Worm (Caenorhabditis elegans): ENCODE measurements around the gene xpo-3.
A peak's percentile ranks its signal among the peaks of the same experiment; 100 is the strongest.

Gene xpo-3

ce11 chrIV:7946899-7947499 lies 23.2 kb upstream of the xpo-3 start, which contains the start of gene F20D12.12:
Gene F20D12.12 (plus strand): TSS chrIV:7947440.
- 0 out of 2 replicates have a peak, but pooled peaks have one; percentile 45 for TF ChIP-seq klf-2 (GFP tag; conservative IDR thresholded peaks at IDR 0.05)
- TF ChIP-seq tab-1 (GFP tag; IDR thresholded peaks at IDR 0.05) = peak; percentile 37; the same call in 1 of the 2 replicates
- TF ChIP-seq T22C8.4 (GFP tag; IDR thresholded peaks at IDR 0.05) = peak; percentile 47; the same call in 1 of the 2 replicates
- peak; percentile 84 for TF ChIP-seq flt-1 (GFP tag; IDR thresholded peaks at IDR 0.05)
- peak; percentile 87 for TF ChIP-seq ztf-23 (GFP tag; IDR thresholded peaks at IDR 0.05)
- peak; percentile 66 for TF ChIP-seq cog-1 (tag; optimal IDR thresholded peaks at IDR 0.05)

ce11 chrIV:7946457-7946856 lies 22.6 kb upstream of the xpo-3 start, which contains the start of gene czw-1:
Gene czw-1 (minus strand): TSS chrIV:7946825.
- no peak for TF ChIP-seq klf-2 (GFP tag; conservative IDR thresholded peaks at IDR 0.05)
- no peak for TF ChIP-seq cog-1 (tag; optimal IDR thresholded peaks at IDR 0.05)
- no peak for TF ChIP-seq ztf-29 (GFP tag; IDR thresholded peaks at IDR 0.05)
- no peak for TF ChIP-seq T22C8.4 (GFP tag; IDR thresholded peaks at IDR 0.05)
- no peak for TF ChIP-seq ztf-23 (GFP tag; IDR thresholded peaks at IDR 0.05)
- TF ChIP-seq ref-1 (GFP tag; conservative IDR thresholded peaks at IDR 0.05) = no peak
- no peak for TF ChIP-seq tab-1 (GFP tag; IDR thresholded peaks at IDR 0.05)
- TF ChIP-seq med-1 (GFP tag; optimal IDR thresholded peaks at IDR 0.05; ENCODE audit: insufficient read depth) = no peak
- no peak for TF ChIP-seq flt-1 (GFP tag; IDR thresholded peaks at IDR 0.05)

DNA sequence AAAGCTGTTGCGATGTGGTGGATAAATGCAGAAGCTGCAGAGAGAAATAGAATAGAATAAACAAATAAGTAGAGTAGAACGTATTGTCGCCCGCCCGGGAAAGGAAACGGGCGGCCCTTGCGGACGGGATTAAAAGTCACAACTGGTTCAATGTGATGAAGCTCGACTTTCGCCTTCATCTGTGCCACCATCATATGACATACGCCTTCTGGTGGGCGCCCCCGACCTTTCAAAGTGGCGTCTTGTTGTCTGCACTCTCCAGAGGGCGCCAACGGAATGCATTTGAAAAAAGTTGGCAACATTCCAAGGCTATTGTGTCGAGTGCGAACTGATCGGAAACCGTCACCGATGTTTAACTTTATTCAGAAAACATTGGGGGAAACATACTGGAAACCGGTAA lies 19.4 kb upstream of the xpo-3 start:
- TF ChIP-seq flt-1 (GFP tag; IDR thresholded peaks at IDR 0.05) (no peak), ref-1 (GFP tag; conservative IDR thresholded peaks at IDR 0.05) (no peak), ztf-23 (GFP tag; IDR thresholded peaks at IDR 0.05) (no peak), med-1 (GFP tag; optimal IDR thresholded peaks at IDR 0.05; ENCODE audit: insufficient read depth) (no peak), tab-1 (GFP tag; IDR thresholded peaks at IDR 0.05) (no peak), T22C8.4 (GFP tag; IDR thresholded peaks at IDR 0.05) (no peak)

ce11 chrIV:7940919-7941318 lies 17.1 kb upstream of the xpo-3 start, which contains the start of gene exc-9:
Gene exc-9 (minus strand): TSS chrIV:7941019.
- TF ChIP-seq ztf-23 (GFP tag; IDR thresholded peaks at IDR 0.05) = no peak
- no peak for TF ChIP-seq tab-1 (GFP tag; IDR thresholded peaks at IDR 0.05)
- no peak for TF ChIP-seq T22C8.4 (GFP tag; IDR thresholded peaks at IDR 0.05)
- no peak for TF ChIP-seq ref-1 (GFP tag; conservative IDR thresholded peaks at IDR 0.05)
- no peak for TF ChIP-seq med-1 (GFP tag; optimal IDR thresholded peaks at IDR 0.05; ENCODE audit: insufficient read depth)
- TF ChIP-seq flt-1 (GFP tag; IDR thresholded peaks at IDR 0.05) = no peak
- no peak for TF ChIP-seq cog-1 (tag; optimal IDR thresholded peaks at IDR 0.05)
- TF ChIP-seq ztf-29 (GFP tag; IDR thresholded peaks at IDR 0.05) = no peak
- no peak for TF ChIP-seq klf-2 (GFP tag; conservative IDR thresholded peaks at IDR 0.05)

DNA sequence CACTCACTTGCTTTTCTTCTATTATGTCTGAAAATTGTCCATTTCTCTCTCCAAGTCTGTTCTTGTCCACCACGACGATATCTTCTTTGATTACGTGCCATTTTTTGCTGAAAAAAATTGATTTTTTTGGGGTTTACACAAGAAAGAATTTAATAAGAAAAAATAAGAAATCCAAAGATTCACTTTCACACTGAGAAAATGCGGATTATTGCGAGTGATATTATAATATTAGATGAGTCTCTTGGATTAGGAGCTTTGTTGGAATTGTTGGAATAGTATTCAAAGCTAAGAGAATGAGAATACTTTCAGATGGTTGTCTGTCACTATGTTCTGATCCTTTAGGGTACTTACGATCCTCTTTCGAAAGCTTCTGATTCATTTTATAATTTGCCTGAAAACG lies 15.0 kb upstream of the xpo-3 start, which contains the start of gene F20D12.7:
F20D12.7 (minus strand) TSS at position 101 of the 400 bp plus-strand sequence.
- TF ChIP-seq ztf-29 (GFP tag; IDR thresholded peaks at IDR 0.05) = no peak
- no peak for TF ChIP-seq T22C8.4 (GFP tag; IDR thresholded peaks at IDR 0.05)

DNA sequence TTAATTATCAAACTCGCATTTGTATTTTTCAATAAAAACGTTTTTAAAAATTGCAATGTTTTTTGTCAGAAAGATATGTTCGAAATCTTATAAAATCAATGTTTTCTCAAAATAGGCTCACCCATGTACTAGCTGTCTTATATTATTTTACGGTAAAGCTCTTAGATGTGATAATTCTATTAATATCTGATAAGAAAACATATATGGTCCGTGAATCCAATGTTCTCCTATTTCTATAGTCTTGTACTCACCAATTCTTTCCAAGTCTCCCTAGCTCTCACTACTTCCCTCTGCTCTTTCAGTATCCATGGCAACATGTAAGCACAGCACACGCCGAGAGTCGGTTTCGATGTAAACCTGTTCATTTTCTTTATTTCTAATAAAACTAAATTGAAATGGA lies 9.9 kb upstream of the xpo-3 start, which contains the start of gene bbs-2:
bbs-2 (plus strand) TSS at position 301 of the 400 bp plus-strand sequence.
- TF ChIP-seq T22C8.4 (GFP tag; IDR thresholded peaks at IDR 0.05) (no peak), tab-1 (GFP tag; IDR thresholded peaks at IDR 0.05) (no peak), klf-2 (GFP tag; conservative IDR thresholded peaks at IDR 0.05) (no peak), flt-1 (GFP tag; IDR thresholded peaks at IDR 0.05) (no peak), ztf-23 (GFP tag; IDR thresholded peaks at IDR 0.05) (no peak), med-1 (GFP tag; optimal IDR thresholded peaks at IDR 0.05; ENCODE audit: insufficient read depth) (no peak), ref-1 (GFP tag; conservative IDR thresholded peaks at IDR 0.05) (no peak), ztf-29 (GFP tag; IDR thresholded peaks at IDR 0.05) (no peak), cog-1 (tag; optimal IDR thresholded peaks at IDR 0.05) (no peak)

DNA sequence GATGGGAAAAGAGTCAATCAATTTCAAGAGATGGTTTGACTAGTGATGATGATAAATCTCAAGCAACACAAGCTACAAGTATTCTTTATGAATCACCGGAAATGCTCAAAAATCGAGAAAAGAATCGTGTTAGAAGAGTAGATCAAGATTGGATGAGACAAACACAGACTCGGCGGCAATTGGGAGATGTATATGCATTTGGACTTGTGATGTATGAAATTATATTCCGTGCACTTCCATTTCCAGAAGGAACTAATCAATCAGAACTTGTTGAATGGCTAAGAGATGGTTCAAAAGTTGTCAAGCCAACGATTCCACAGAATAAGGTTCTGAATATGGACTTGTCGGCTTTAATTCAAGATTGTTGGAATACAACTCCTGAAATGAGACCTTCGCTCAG lies 8.0 kb upstream of the xpo-3 start:
- TF ChIP-seq ztf-29 (GFP tag; IDR thresholded peaks at IDR 0.05) (no peak), tab-1 (GFP tag; IDR thresholded peaks at IDR 0.05) (no peak), flt-1 (GFP tag; IDR thresholded peaks at IDR 0.05) (no peak), T22C8.4 (GFP tag; IDR thresholded peaks at IDR 0.05) (no peak), ref-1 (GFP tag; conservative IDR thresholded peaks at IDR 0.05) (no peak), cog-1 (tag; optimal IDR thresholded peaks at IDR 0.05) (no peak), klf-2 (GFP tag; conservative IDR thresholded peaks at IDR 0.05) (no peak), ztf-23 (GFP tag; IDR thresholded peaks at IDR 0.05) (no peak), med-1 (GFP tag; optimal IDR thresholded peaks at IDR 0.05; ENCODE audit: insufficient read depth) (no peak)

DNA sequence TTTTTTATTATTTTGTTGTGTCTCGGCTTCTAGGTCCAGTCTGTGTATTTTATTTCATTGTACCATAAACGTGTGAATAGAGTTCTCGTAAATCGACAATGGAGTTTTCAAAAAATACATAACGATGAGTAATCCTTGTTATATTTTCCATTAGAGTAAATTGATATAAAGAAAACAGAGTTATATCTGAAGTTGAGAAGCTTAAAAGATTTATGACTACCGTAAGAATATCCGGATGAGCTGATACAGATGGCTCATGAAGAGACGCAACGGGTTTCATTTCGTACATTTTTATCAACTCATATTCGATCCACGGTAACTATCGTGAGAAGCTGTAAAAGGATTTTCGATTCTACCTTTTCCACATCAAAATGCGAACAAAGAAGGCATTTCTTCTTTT lies 4.0 kb upstream of the xpo-3 start, which contains the start of gene gcy-8:
gcy-8 (plus strand) TSS at position 301 of the 400 bp plus-strand sequence.
- TF ChIP-seq cog-1 (tag; optimal IDR thresholded peaks at IDR 0.05) = no peak
- TF ChIP-seq T22C8.4 (GFP tag; IDR thresholded peaks at IDR 0.05) = no peak
- TF ChIP-seq tab-1 (GFP tag; IDR thresholded peaks at IDR 0.05) = no peak

DNA sequence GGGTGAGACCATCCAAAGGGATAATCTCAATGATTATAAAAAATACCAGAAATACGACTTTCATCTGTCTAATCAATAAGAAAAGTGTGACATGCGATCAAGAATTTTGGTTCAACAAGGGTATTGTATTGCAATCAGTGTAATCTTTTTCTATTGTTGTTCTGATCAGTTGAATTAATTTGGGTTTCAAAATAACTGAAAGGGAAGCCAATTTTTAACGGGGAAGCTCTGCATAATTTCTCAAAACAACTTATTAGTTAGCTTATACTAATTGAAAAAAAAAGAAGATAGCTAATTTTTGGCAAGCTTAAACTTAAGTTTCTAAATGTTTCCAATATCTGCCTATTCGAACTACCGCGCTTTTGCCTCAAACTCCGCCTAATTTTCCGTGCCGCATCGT lies 3.4 kb upstream of the xpo-3 start, which contains the start of gene C49H3.12:
C49H3.12 (minus strand) TSS at position 101 of the 400 bp plus-strand sequence.
- no peak for TF ChIP-seq flt-1 (GFP tag; IDR thresholded peaks at IDR 0.05)
- TF ChIP-seq klf-2 (GFP tag; conservative IDR thresholded peaks at IDR 0.05) = no peak
- TF ChIP-seq T22C8.4 (GFP tag; IDR thresholded peaks at IDR 0.05) = no peak
- TF ChIP-seq ztf-23 (GFP tag; IDR thresholded peaks at IDR 0.05) = no peak
- TF ChIP-seq med-1 (GFP tag; optimal IDR thresholded peaks at IDR 0.05; ENCODE audit: insufficient read depth) = no peak
- TF ChIP-seq ref-1 (GFP tag; conservative IDR thresholded peaks at IDR 0.05) = no peak
- no peak for TF ChIP-seq ztf-29 (GFP tag; IDR thresholded peaks at IDR 0.05)
- TF ChIP-seq tab-1 (GFP tag; IDR thresholded peaks at IDR 0.05) = no peak
- no peak for TF ChIP-seq cog-1 (tag; optimal IDR thresholded peaks at IDR 0.05)

Data from whole organism, midembryonic.